Fruit fly (Drosophila melanogaster) whole organism, pupa: ENCODE data around the gene Naa20A.

ENCODE experiments used
- CG10348 ChIP-seq: fragments of 200-800 bp; sonication (Bioruptor generic); IDR thresholded peaks from 2 replicates; pipeline ENCODE4 v1.3.6; 2022; ENCODE audit warnings: missing biosample characterization, missing genetic modification characterization
- CG12605 ChIP-seq: fragments of 200-800 bp; sonication (Bioruptor generic); IDR thresholded peaks from 2 replicates; pipeline ENCODE4 v1.3.6; 2022; ENCODE audit warnings: missing biosample characterization, missing genetic modification characterization
- CG13204 ChIP-seq: fragments of 200-800 bp; sonication (Bioruptor generic); optimal IDR thresholded peaks from 2 replicates; lab custom pipeline; 2018; ENCODE audit warnings: missing biosample characterization, mild to moderate bottlenecking, missing genetic modification characterization, moderate library complexity
- CG14655 ChIP-seq: fragments of 200-800 bp; sonication (Bioruptor generic); optimal IDR thresholded peaks from 3 replicates; lab custom pipeline; 2017; ENCODE audit warnings: mild to moderate bottlenecking, missing biosample characterization, missing genetic modification reagents, missing genetic modification characterization
- CG15710 ChIP-seq: fragments of 200-800 bp; sonication (Bioruptor generic); optimal IDR thresholded peaks from 2 replicates; lab custom pipeline; 2018; ENCODE audit warnings: missing biosample characterization, mild to moderate bottlenecking, missing genetic modification characterization, moderate library complexity
- CG32121 ChIP-seq: fragments of 200-800 bp; sonication (Bioruptor generic); IDR thresholded peaks from 2 replicates; pipeline ENCODE4 v1.3.6; 2022; ENCODE audit warnings: missing biosample characterization, missing genetic modification characterization
- CG34367 ChIP-seq: fragments of 200-800 bp; sonication (Bioruptor generic); optimal IDR thresholded peaks from 2 replicates; lab custom pipeline; 2018; ENCODE audit warnings: missing biosample characterization, mild to moderate bottlenecking, missing genetic modification characterization
- CG4496 ChIP-seq: fragments of 200-800 bp; sonication (Bioruptor generic); IDR thresholded peaks from 3 replicates; pipeline ENCODE4 v1.3.6; 2022; ENCODE audit warnings: missing biosample characterization, missing genetic modification characterization
- CG8159 ChIP-seq: fragments of 200-800 bp; sonication (Bioruptor generic); optimal IDR thresholded peaks from 3 replicates; lab custom pipeline; 2018; ENCODE audit warnings: missing biosample characterization, mild to moderate bottlenecking, missing genetic modification characterization, moderate library complexity
- CG8301 ChIP-seq: fragments of 200-800 bp; sonication (Bioruptor generic); optimal IDR thresholded peaks from 2 replicates; lab custom pipeline; 2018; ENCODE audit warnings: missing biosample characterization, mild to moderate bottlenecking, missing genetic modification characterization
- CG9948 ChIP-seq: fragments of 200-800 bp; sonication (Bioruptor generic); optimal IDR thresholded peaks from 2 replicates; lab custom pipeline; 2018; ENCODE audit warnings: missing biosample characterization, mild to moderate bottlenecking, missing genetic modification characterization, moderate library complexity
- D1 ChIP-seq: fragments of 200-800 bp; sonication (Bioruptor generic); optimal IDR thresholded peaks from 2 replicates; lab custom pipeline; 2018; ENCODE audit warnings: missing biosample characterization, mild to moderate bottlenecking, missing genetic modification characterization, moderate library complexity
- EcR ChIP-seq: fragments of 200-800 bp; sonication (Bioruptor generic); optimal IDR thresholded peaks from 3 replicates; lab custom pipeline; 2019; ENCODE audit warnings: missing biosample characterization, missing genetic modification characterization, mild to moderate bottlenecking, moderate library complexity, missing genetic modification reagents
- Ets98B ChIP-seq: fragments of 200-800 bp; sonication (Bioruptor generic); IDR thresholded peaks from 2 replicates; pipeline ENCODE4 v1.3.6; 2022; ENCODE audit warnings: missing biosample characterization, missing genetic modification characterization
- Pif1A ChIP-seq: fragments of 200-800 bp; sonication (Bioruptor generic); optimal IDR thresholded peaks from 3 replicates; lab custom pipeline; 2016; ENCODE audit warnings: missing biosample characterization, missing genetic modification characterization
- Pif1B ChIP-seq: fragments of 200-800 bp; sonication (Bioruptor generic); optimal IDR thresholded peaks from 3 replicates; lab custom pipeline; 2016; ENCODE audit warnings: missing biosample characterization, missing genetic modification characterization
- Snoo ChIP-seq: fragments of 200-800 bp; sonication (Bioruptor generic); optimal IDR thresholded peaks from 3 replicates; lab custom pipeline; 2017; ENCODE audit warnings: missing biosample characterization, mild to moderate bottlenecking, missing genetic modification characterization, inconsistent platforms
- fd96Ca ChIP-seq: fragments of 200-800 bp; sonication (Bioruptor generic); IDR thresholded peaks from 3 replicates; pipeline ENCODE4 v1.3.6; 2022; ENCODE audit warnings: missing biosample characterization, missing genetic modification characterization
- gl ChIP-seq: fragments of 200-800 bp; sonication (Bioruptor generic); optimal IDR thresholded peaks from 2 replicates; lab custom pipeline; 2018; ENCODE audit warnings: missing biosample characterization, mild to moderate bottlenecking, missing genetic modification characterization
- rn ChIP-seq: fragments of 200-800 bp; sonication (Bioruptor generic); IDR thresholded peaks from 2 replicates; pipeline ENCODE4 v1.3.6; 2022; ENCODE audit warnings: missing biosample characterization, missing genetic modification characterization

The Naa20A gene

DNA sequence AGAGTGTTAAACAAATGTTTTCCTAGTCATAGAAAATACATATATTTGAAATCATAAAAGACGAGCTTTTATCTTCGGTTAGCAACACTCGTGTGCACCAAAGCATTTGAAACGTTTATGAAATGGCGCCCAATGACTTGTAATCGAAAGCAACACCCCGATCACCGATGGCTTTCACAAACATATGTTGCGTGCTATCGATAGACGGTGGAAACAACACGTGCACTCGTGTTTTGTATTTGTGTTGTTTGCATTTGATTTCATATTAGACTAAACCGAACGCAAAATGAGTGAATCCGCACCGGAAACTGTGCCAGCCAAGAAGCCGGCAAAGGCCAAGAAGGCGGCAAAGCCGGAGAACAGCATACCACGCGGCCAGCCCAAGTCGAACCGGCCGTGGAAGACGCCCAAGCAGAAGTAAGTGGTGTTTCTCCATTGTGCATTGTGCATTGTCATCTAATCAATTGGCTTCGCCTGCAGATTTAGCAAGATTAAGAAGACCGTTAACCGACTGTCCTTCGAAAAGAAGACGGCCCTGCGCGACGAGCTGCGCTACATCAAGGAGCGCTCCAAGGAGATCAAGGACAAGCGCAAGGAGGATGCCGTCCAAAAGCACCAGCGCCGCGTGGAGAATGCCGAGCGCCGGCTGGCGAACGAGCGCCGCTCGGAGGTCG is 6.7 kb downstream of the Naa20A start, which contains the start of gene CG14210:
CG14210 (plus strand) TSS at position 207 of the 674 bp plus-strand sequence.
- no peak for TF ChIP-seq Pif1B (GFP tag; lab: Kevin White, UChicago)
- no peak for TF ChIP-seq CG32121
- no peak for TF ChIP-seq Snoo (tag; lab: Kevin White, UChicago)
- TF ChIP-seq gl (tag; lab: Kevin White, UChicago): no peak
- no peak for TF ChIP-seq CG8159 (tag; lab: Kevin White, UChicago)
- no peak for TF ChIP-seq EcR
- TF ChIP-seq CG34367: no peak
- TF ChIP-seq CG8301 (tag; lab: Kevin White, UChicago): no peak
- no peak for TF ChIP-seq CG9948 (tag; lab: Kevin White, UChicago)
- TF ChIP-seq CG13204 (GFP tag; lab: Kevin White, UChicago): no peak
- TF ChIP-seq CG10348: no peak
- no peak for TF ChIP-seq D1 (tag; lab: Kevin White, UChicago)
- no peak for TF ChIP-seq CG14655 (GFP tag; lab: Kevin White, UChicago)
- no peak for TF ChIP-seq CG15710 (tag; lab: Kevin White, UChicago)
- no peak for TF ChIP-seq Ets98B
- TF ChIP-seq, all 21 proteins: peak for 0

DNA sequence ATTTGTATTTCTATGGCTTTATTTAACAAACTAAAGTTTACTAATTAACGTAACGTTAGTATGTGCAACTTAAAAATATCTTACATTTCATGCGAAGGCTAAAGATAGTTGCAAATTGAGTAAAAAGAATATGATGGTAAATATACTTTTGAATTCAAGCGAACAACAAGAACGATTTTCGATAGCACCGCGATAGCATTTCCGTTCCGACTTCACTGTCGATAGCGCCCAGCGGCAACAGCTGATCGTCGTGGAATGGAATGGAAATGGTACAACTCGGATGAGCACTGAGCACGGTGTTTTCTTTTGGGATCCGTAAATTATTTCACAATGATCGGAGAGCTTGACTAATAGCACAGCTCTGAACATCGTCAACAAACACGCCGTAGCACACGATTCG is 9.4 kb downstream of the Naa20A start:
- TF ChIP-seq gl (tag; lab: Kevin White, UChicago): peak; percentile 34
- peak; percentile 10; the same call in 1 of the 2 replicates for TF ChIP-seq Ets98B
- TF ChIP-seq fd96Ca (GFP tag; lab: Robert Waterston, UW): no peak
- no peak for TF ChIP-seq CG14655 (GFP tag; lab: Kevin White, UChicago)
- TF ChIP-seq Pif1B (GFP tag; lab: Kevin White, UChicago): no peak
- TF ChIP-seq CG10348: no peak
- TF ChIP-seq Pif1A (GFP tag; lab: Kevin White, UChicago): no peak
- TF ChIP-seq CG4496: peak; percentile 83
- TF ChIP-seq CG34367: peak; percentile 45
- peak; percentile 60 for TF ChIP-seq Snoo (tag; lab: Kevin White, UChicago)
- TF ChIP-seq rn (GFP tag; lab: Robert Waterston, UW): no peak
- no peak for TF ChIP-seq D1 (tag; lab: Kevin White, UChicago)
- no peak for TF ChIP-seq EcR
- peak; percentile 57 for TF ChIP-seq CG12605 (GFP tag; lab: Robert Waterston, UW)

DNA sequence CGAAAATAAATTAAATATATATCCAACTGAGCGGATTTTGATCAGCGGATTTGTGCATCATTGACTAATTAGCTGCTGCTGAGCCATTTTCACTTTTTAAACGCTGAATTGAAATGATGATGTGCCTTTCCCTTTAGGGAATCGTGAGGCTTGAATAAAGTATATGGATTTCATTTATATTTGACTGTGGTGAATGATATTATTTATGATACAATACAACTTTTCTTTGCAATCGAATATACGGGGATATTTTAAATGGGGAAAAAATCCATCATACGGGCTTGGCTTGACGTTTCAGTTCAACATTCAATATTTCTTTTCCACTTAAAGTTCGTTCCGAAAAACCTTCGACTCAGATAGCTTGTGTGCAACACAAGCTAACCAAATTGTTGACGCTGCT is 11.6 kb downstream of the Naa20A start, which contains the start of the genes Shawn and Tyler:
Shawn (plus strand) TSS at position 301 of the 400 bp plus-strand sequence.
Tyler (plus strand) TSS at position 301 of the 400 bp plus-strand sequence.
- no peak for TF ChIP-seq CG34367
- no peak for TF ChIP-seq Ets98B
- no peak for TF ChIP-seq gl (tag; lab: Kevin White, UChicago)
- TF ChIP-seq CG4496: no peak
- TF ChIP-seq CG9948 (tag; lab: Kevin White, UChicago): no peak
- no peak for TF ChIP-seq D1 (tag; lab: Kevin White, UChicago)
- no peak for TF ChIP-seq CG8159 (tag; lab: Kevin White, UChicago)
- no peak for TF ChIP-seq CG13204 (GFP tag; lab: Kevin White, UChicago)
- TF ChIP-seq CG32121: no peak
- no peak for TF ChIP-seq Pif1A (GFP tag; lab: Kevin White, UChicago)
- TF ChIP-seq Snoo (tag; lab: Kevin White, UChicago): no peak
- no peak for TF ChIP-seq CG15710 (tag; lab: Kevin White, UChicago)
- TF ChIP-seq CG12605 (GFP tag; lab: Robert Waterston, UW): no peak
- TF ChIP-seq CG14655 (GFP tag; lab: Kevin White, UChicago): no peak
- TF ChIP-seq EcR: no peak
- TF ChIP-seq rn (GFP tag; lab: Robert Waterston, UW): no peak

DNA sequence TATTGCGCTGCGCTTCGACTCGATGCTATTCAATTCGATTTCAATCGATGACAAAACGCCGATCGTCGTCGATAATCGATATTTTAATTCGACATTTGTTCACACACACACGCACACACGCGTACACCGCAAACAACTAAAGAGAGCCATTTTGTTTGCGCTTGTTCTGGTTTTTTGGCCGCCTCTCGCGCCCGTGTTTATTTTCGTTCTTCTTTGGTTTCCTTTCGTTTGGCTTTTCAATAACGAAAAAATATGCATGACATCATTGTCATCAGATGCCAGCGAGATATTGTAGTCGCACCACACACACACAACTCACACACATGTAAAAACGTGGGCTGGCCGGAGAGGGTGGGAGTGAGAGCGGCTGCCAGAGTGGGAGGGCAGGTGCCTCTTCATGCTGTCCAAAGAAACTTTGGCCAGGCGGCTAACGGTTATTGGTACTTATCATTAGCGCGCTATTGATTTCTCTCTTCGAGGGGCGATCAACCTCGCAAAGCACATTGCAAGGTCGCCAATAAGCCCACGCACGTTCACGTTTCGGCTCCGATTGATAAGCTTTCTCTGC is 14.7 kb downstream of the Naa20A start:
- TF ChIP-seq gl (tag; lab: Kevin White, UChicago): no peak
- peak; percentile 51 for TF ChIP-seq EcR
- TF ChIP-seq, all 21 proteins: peak for 1

DNA sequence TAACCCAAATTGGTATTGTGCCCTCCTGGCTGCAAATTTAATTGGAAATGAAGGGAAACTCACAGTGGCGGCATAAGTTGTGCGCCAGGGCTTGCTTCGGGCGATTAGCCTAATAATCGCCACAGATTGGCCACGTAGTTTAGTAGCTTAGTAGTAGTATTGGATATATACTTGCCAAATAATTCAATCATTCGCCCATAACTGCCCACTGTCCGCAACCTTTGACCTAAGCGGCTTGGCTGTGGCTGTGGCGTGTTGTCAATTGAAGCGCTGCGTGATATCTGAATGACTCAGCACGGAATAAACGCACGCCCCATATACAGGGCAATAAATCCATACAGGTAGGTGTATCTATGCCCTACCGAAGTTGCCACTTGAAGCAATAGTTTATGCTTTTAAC is 15.9 kb downstream of the Naa20A start:
- TF ChIP-seq CG8159 (tag; lab: Kevin White, UChicago) (no peak), CG15710 (tag; lab: Kevin White, UChicago) (no peak), CG13204 (GFP tag; lab: Kevin White, UChicago) (no peak), CG12605 (GFP tag; lab: Robert Waterston, UW) (no peak), CG8301 (tag; lab: Kevin White, UChicago) (no peak), Pif1A (GFP tag; lab: Kevin White, UChicago) (no peak), CG10348 (no peak), Snoo (tag; lab: Kevin White, UChicago) (no peak), CG14655 (GFP tag; lab: Kevin White, UChicago) (no peak)

DNA sequence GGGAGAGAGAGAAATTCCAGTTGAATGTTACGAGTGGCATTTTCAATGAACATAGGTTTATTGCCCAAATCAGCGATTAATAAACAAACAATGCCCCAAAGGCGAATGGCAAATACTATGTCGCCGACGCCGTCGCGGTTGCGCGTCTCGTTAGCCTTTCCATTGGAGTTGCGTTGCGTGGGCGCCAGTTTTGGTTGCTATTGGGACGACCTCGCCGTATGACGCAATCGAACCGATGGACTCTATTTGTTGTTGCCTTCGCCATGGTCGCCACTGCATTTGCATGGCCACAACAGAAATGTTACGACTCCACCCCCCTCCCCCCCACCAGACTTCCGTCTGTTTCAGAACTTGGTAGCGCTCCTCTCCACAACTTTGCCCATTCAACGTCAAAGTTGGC is 16.3 kb downstream of the Naa20A start:
- TF ChIP-seq CG8301 (tag; lab: Kevin White, UChicago) (no peak), Snoo (tag; lab: Kevin White, UChicago) (no peak), CG15710 (tag; lab: Kevin White, UChicago) (no peak), CG34367 (no peak), gl (tag; lab: Kevin White, UChicago) (no peak), CG9948 (tag; lab: Kevin White, UChicago) (no peak), CG32121 (no peak), CG4496 (no peak)
